Fruit fly (Drosophila melanogaster) whole organism, prepupa: Measurements from ENCODE around the gene dpr14.

Experiments used
- Blimp-1 ChIP-seq: fragments of 200-800 bp; sonication (Bioruptor generic); optimal IDR thresholded peaks from 3 replicates; lab custom pipeline; 2017; ENCODE audit warnings: missing biosample characterization, missing genetic modification characterization, mild to moderate bottlenecking, moderate library complexity, missing genetic modification reagents
- CG10669 ChIP-seq: fragments of 200-800 bp; sonication (Bioruptor generic); optimal IDR thresholded peaks from 3 replicates; lab custom pipeline; 2018; ENCODE audit warnings: missing biosample characterization, mild to moderate bottlenecking, missing genetic modification characterization, moderate library complexity
- CG11294 ChIP-seq: fragments of 200-800 bp; sonication (Bioruptor generic); IDR thresholded peaks from 2 replicates; pipeline ENCODE4 v1.3.6; 2022; ENCODE audit warnings: missing biosample characterization, missing genetic modification characterization
- CG11902 ChIP-seq: fragments of 200-800 bp; sonication (Bioruptor generic); optimal IDR thresholded peaks from 3 replicates; lab custom pipeline; 2016; ENCODE audit warnings: missing biosample characterization, missing genetic modification characterization
- CG15336 ChIP-seq: fragments of 200-800 bp; sonication (Bioruptor generic); IDR thresholded peaks from 2 replicates; pipeline ENCODE4 v1.3.6; 2022; ENCODE audit warnings: missing biosample characterization, missing genetic modification characterization
- CG16779 ChIP-seq: fragments of 200-800 bp; sonication (Bioruptor generic); optimal IDR thresholded peaks from 3 replicates; lab custom pipeline; 2017; ENCODE audit warnings: missing biosample characterization, mild to moderate bottlenecking, missing genetic modification characterization
- CG3032 ChIP-seq: fragments of 200-800 bp; optimal IDR thresholded peaks from 2 replicates; lab custom pipeline; 2019; ENCODE audit warnings: missing biosample characterization, mild to moderate bottlenecking, missing genetic modification characterization, moderate library complexity
- CG32006 ChIP-seq: fragments of 200-800 bp; sonication (Bioruptor generic); optimal IDR thresholded peaks from 3 replicates; lab custom pipeline; 2017; ENCODE audit warnings: missing biosample characterization, mild to moderate bottlenecking, missing genetic modification characterization
- CG3919 ChIP-seq: fragments of 200-800 bp; sonication (Bioruptor generic); optimal IDR thresholded peaks from 3 replicates; lab custom pipeline; 2016; ENCODE audit warnings: missing biosample characterization, missing genetic modification characterization
- CG4318 ChIP-seq: fragments of 200-800 bp; sonication (Bioruptor generic); optimal IDR thresholded peaks from 3 replicates; lab custom pipeline; 2017; ENCODE audit warnings: missing biosample characterization, mild to moderate bottlenecking, missing genetic modification characterization
- CG6163 ChIP-seq: fragments of 200-800 bp; sonication (Bioruptor generic); IDR thresholded peaks from 3 replicates; pipeline ENCODE4 v1.3.6; 2022; ENCODE audit warnings: missing biosample characterization, missing genetic modification characterization
- CG6276 ChIP-seq: fragments of 200-800 bp; sonication (Bioruptor generic); optimal IDR thresholded peaks from 2 replicates; lab custom pipeline; 2017; ENCODE audit warnings: missing biosample characterization, mild to moderate bottlenecking, missing genetic modification characterization
- CG6792 ChIP-seq: fragments of 200-800 bp; sonication (Bioruptor generic); optimal IDR thresholded peaks from 3 replicates; lab custom pipeline; 2016; ENCODE audit warnings: missing biosample characterization, missing genetic modification characterization
- CG6808 ChIP-seq: fragments of 200-800 bp; sonication (Bioruptor generic); optimal IDR thresholded peaks from 3 replicates; lab custom pipeline; 2017; ENCODE audit warnings: missing biosample characterization, missing genetic modification characterization, mild to moderate bottlenecking, moderate library complexity, missing genetic modification reagents
- CG6854 ChIP-seq: fragments of 200-800 bp; sonication (Bioruptor generic); optimal IDR thresholded peaks from 2 replicates; lab custom pipeline; 2017; ENCODE audit warnings: missing biosample characterization, mild to moderate bottlenecking, missing genetic modification characterization
- CG7368 ChIP-seq: fragments of 200-800 bp; sonication (Bioruptor generic); optimal IDR thresholded peaks from 3 replicates; lab custom pipeline; 2016; ENCODE audit warnings: missing biosample characterization, missing genetic modification characterization
- CG8119 ChIP-seq: fragments of 200-800 bp; sonication (Bioruptor generic); IDR thresholded peaks from 3 replicates; pipeline ENCODE4 v1.3.6; 2022; ENCODE audit warnings: missing biosample characterization, missing genetic modification characterization
- CG8319 ChIP-seq: fragments of 200-800 bp; sonication (Bioruptor generic); optimal IDR thresholded peaks from 3 replicates; lab custom pipeline; 2016; ENCODE audit warnings: missing biosample characterization, missing genetic modification characterization
- CG8632 ChIP-seq: fragments of 200-800 bp; sonication (Bioruptor generic); optimal IDR thresholded peaks from 3 replicates; lab custom pipeline; 2016; ENCODE audit warnings: missing biosample characterization, missing genetic modification characterization
- CG9139 ChIP-seq: fragments of 200-800 bp; sonication (Bioruptor generic); optimal IDR thresholded peaks from 3 replicates; lab custom pipeline; 2017; ENCODE audit warnings: missing biosample characterization, mild to moderate bottlenecking, missing genetic modification characterization
- Eip75B ChIP-seq: fragments of 200-800 bp; sonication (Bioruptor generic); optimal IDR thresholded peaks from 3 replicates; lab custom pipeline; 2016; ENCODE audit warnings: missing biosample characterization, missing genetic modification characterization
- Eip78C ChIP-seq: fragments of 200-800 bp; sonication (Bioruptor generic); peaks from one replicate; lab custom pipeline; 2016; ENCODE audit warnings: missing biosample characterization, missing genetic modification characterization
- Eip93F ChIP-seq: fragments of 200-800 bp; sonication (Bioruptor generic); optimal IDR thresholded peaks from 2 replicates; lab custom pipeline; 2016; ENCODE audit warnings: missing biosample characterization, mild to moderate bottlenecking, missing genetic modification characterization
- Ets21C ChIP-seq: fragments of 200-800 bp; sonication (Bioruptor generic); optimal IDR thresholded peaks from 3 replicates; lab custom pipeline; 2016; ENCODE audit warnings: missing biosample characterization, missing genetic modification characterization
- Ets96B ChIP-seq: fragments of 200-800 bp; optimal IDR thresholded peaks from 2 replicates; lab custom pipeline; 2019; ENCODE audit warnings: missing biosample characterization, mild to moderate bottlenecking, missing genetic modification characterization, moderate library complexity
- Gug ChIP-seq: fragments of 200-800 bp; sonication (Bioruptor generic); IDR thresholded peaks from 2 replicates; pipeline ENCODE4 v1.3.6; 2022; ENCODE audit warnings: missing biosample characterization, missing genetic modification characterization
- Hr39 ChIP-seq: fragments of 200-800 bp; sonication (Bioruptor generic); optimal IDR thresholded peaks from 2 replicates; lab custom pipeline; 2016; ENCODE audit warnings: missing biosample characterization, missing genetic modification characterization
- Hr4 ChIP-seq: fragments of 200-800 bp; sonication (Bioruptor generic); optimal IDR thresholded peaks from 3 replicates; lab custom pipeline; 2016; ENCODE audit warnings: missing biosample characterization, missing genetic modification characterization
- Lpt ChIP-seq: fragments of 200-800 bp; sonication (Bioruptor generic); optimal IDR thresholded peaks from 3 replicates; lab custom pipeline; 2016; ENCODE audit warnings: missing biosample characterization, missing genetic modification characterization
- Met ChIP-seq: fragments of 200-800 bp; sonication (Bioruptor generic); optimal IDR thresholded peaks from 3 replicates; lab custom pipeline; 2016; ENCODE audit warnings: missing biosample characterization, missing genetic modification characterization
- Sox102F ChIP-seq: fragments of 200-800 bp; sonication (Bioruptor generic); optimal IDR thresholded peaks from 2 replicates; lab custom pipeline; 2016; ENCODE audit warnings: missing biosample characterization, mild to moderate bottlenecking, missing genetic modification characterization
- Sox14 ChIP-seq: fragments of 200-800 bp; sonication (Bioruptor generic); optimal IDR thresholded peaks from 3 replicates; lab custom pipeline; 2016; ENCODE audit warnings: missing biosample characterization, missing genetic modification characterization
- achi ChIP-seq: fragments of 200-800 bp; sonication (Bioruptor generic); optimal IDR thresholded peaks from 3 replicates; lab custom pipeline; 2016; ENCODE audit warnings: missing biosample characterization, missing genetic modification characterization
- acj6 ChIP-seq: fragments of 200-800 bp; sonication (Bioruptor generic); optimal IDR thresholded peaks from 3 replicates; lab custom pipeline; 2016; ENCODE audit warnings: missing biosample characterization, missing genetic modification characterization
- cyc ChIP-seq: fragments of 200-800 bp; sonication (Bioruptor generic); optimal IDR thresholded peaks from 3 replicates; lab custom pipeline; 2016; ENCODE audit warnings: missing biosample characterization, missing genetic modification characterization
- dac ChIP-seq: fragments of 200-800 bp; sonication (Bioruptor generic); optimal IDR thresholded peaks from 2 replicates; lab custom pipeline; 2017; ENCODE audit warnings: missing biosample characterization, mild to moderate bottlenecking, missing genetic modification characterization
- dsx ChIP-seq: fragments of 200-800 bp; optimal IDR thresholded peaks from 3 replicates; lab custom pipeline; 2019; ENCODE audit warnings: missing biosample characterization, mild to moderate bottlenecking, missing genetic modification characterization, moderate library complexity; ENCODE audit not compliant: poor library complexity, severe bottlenecking
- eg ChIP-seq: fragments of 200-800 bp; sonication (Bioruptor generic); IDR thresholded peaks from 3 replicates; pipeline ENCODE4 v1.3.6; 2022; ENCODE audit warnings: missing biosample characterization, missing genetic modification characterization
- esn ChIP-seq: fragments of 200-800 bp; sonication (Bioruptor generic); optimal IDR thresholded peaks from 2 replicates; lab custom pipeline; 2016; ENCODE audit warnings: missing biosample characterization, mild to moderate bottlenecking, missing genetic modification characterization, moderate library complexity
- fd59A ChIP-seq: fragments of 200-800 bp; sonication (Bioruptor generic); optimal IDR thresholded peaks from 2 replicates; lab custom pipeline; 2017; ENCODE audit warnings: missing biosample characterization, mild to moderate bottlenecking, missing genetic modification characterization, missing genetic modification reagents
- fkh ChIP-seq: fragments of 200-800 bp; sonication (Bioruptor generic); optimal IDR thresholded peaks from 3 replicates; lab custom pipeline; 2017; ENCODE audit warnings: missing biosample characterization, mild to moderate bottlenecking, missing genetic modification characterization, moderate library complexity
- lz ChIP-seq: fragments of 200-800 bp; sonication (Bioruptor generic); optimal IDR thresholded peaks from 3 replicates; lab custom pipeline; 2016; ENCODE audit warnings: missing biosample characterization, missing genetic modification characterization
- spab ChIP-seq: fragments of 200-800 bp; sonication (Bioruptor generic); optimal IDR thresholded peaks from 2 replicates; lab custom pipeline; 2017; ENCODE audit warnings: missing biosample characterization, mild to moderate bottlenecking, missing genetic modification characterization, missing genetic modification reagents
- ss ChIP-seq, 2 experiments: fragments of 200-800 bp; sonication (Bioruptor generic); optimal IDR thresholded peaks; 2 replicates in 1 of 2; 3 replicates in 1 of 2; lab custom pipeline; 2017 to 2018; ENCODE audit warnings: mild to moderate bottlenecking in 2 of 2, missing biosample characterization in 2 of 2, missing genetic modification characterization in 2 of 2, moderate library complexity in 1 of 2
- svp ChIP-seq: fragments of 200-800 bp; sonication (Bioruptor generic); peaks from one replicate; lab custom pipeline; 2016; ENCODE audit warnings: missing biosample characterization, missing genetic modification characterization
- vri ChIP-seq: fragments of 200-800 bp; sonication (Bioruptor generic); optimal IDR thresholded peaks from 3 replicates; lab custom pipeline; 2016; ENCODE audit warnings: missing biosample characterization, mild to moderate bottlenecking, missing genetic modification characterization

The dpr14 gene

DNA sequence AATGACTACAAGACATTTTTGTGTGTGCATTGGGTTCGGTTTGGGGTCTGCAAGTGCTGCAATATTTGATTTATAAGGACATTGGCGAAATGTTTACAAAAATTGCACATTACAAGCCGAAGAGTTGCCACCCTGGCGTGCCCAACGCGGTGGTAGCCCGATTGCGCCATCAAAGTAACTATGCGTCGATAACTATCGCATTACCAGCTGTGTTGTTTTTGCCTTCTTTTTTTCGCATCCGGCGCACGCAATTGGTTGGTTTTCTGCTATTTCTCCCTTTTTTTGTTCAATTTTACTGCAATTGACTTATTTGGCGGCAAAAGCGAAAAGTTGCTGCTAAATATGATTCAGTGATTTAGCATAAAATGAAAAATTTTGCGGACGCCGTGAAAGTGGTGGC is 26.6 kb upstream of the dpr14 start, which contains the start of gene RpS14b (continued):
- TF ChIP-seq CG16779 (tag; lab: Kevin White, UChicago) = peak; percentile 11
- TF ChIP-seq CG15336 = peak; percentile 29; the same call in 1 of the 2 replicates
- TF ChIP-seq cyc (GFP tag; lab: Kevin White, UChicago) = peak; percentile 66
- TF ChIP-seq Hr39 = peak; percentile 49
- TF ChIP-seq spab = peak; percentile 7
- no peak for TF ChIP-seq CG11294
- peak; percentile 74 for TF ChIP-seq lz (GFP tag; lab: Kevin White, UChicago)
- no peak for TF ChIP-seq Ets21C (GFP tag; lab: Kevin White, UChicago)
- no peak for TF ChIP-seq CG6276
- peak; percentile 57 for TF ChIP-seq CG8632 (GFP tag; lab: Kevin White, UChicago)
- TF ChIP-seq Ets96B (tag; lab: Kevin White, UChicago) = peak; percentile 14
- TF ChIP-seq Eip78C (GFP tag; lab: Kevin White, UChicago) = peak; percentile 77
- peak; percentile 54 for TF ChIP-seq CG6792 (GFP tag; lab: Kevin White, UChicago)
- TF ChIP-seq dac (GFP tag; lab: Kevin White, UChicago) = peak; percentile 43
- TF ChIP-seq CG8119 (GFP tag; lab: Robert Waterston, UW) = no peak; the same call in 2 of the 3 replicates
- TF ChIP-seq CG6808 (GFP tag; lab: Kevin White, UChicago) = peak; percentile 62
- peak; percentile 30 for TF ChIP-seq CG11902 (GFP tag; lab: Kevin White, UChicago)
- TF ChIP-seq CG4318 = no peak
- TF ChIP-seq fkh (GFP tag; lab: Kevin White, UChicago) = peak; percentile 60
- peak; percentile 62 for TF ChIP-seq CG9139 (GFP tag; lab: Kevin White, UChicago)
- TF ChIP-seq Sox14 (GFP tag; lab: Kevin White, UChicago) = peak; percentile 48
- no peak for TF ChIP-seq Eip93F (GFP tag; lab: Kevin White, UChicago)
- TF ChIP-seq CG3919 (GFP tag; lab: Kevin White, UChicago) = peak; percentile 68
- peak; percentile 49 for TF ChIP-seq vri
- TF ChIP-seq CG32006 = peak; percentile 36
- no peak for TF ChIP-seq Lpt (GFP tag; lab: Kevin White, UChicago)
- TF ChIP-seq eg = peak; percentile 75
- TF ChIP-seq Met (GFP tag; lab: Kevin White, UChicago) = peak; percentile 68
- TF ChIP-seq svp (GFP tag; lab: Kevin White, UChicago) = peak; percentile 21
- TF ChIP-seq achi (GFP tag; lab: Kevin White, UChicago) = peak; percentile 64
- no peak for TF ChIP-seq Blimp-1 (GFP tag; lab: Kevin White, UChicago)
- peak; percentile 46 for TF ChIP-seq CG3032 (tag; lab: Kevin White, UChicago)

DNA sequence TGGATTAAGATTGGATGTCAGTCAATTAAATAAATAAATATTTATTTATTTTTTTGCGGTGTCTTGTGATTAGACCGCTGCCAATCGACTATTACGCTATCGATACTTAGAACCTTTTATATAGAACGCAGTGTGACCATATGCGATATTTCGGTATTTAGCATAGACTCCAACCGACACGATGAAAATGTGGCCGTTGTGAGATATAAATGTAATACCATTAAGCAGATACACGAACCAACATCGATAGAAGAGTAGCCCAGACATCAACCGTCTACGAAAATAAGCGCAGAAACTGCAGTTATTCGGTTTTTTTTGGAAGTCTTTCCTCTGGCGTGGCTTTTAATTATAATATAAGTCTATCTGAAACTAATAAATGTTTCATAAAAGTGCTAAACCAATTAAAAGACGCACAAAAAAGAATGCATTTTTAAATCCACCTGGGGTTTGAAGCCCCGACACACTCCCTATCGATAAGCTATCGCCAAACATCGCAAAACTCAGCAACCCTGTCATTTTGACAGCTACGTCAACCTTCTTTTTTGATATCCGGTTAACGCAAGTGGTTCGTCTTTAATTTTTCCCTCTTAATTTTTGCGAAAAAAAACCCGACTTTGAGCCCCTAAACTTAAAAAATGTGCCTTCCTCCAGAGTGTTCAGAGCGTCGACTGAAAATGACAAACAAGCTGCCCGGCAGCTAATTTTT is 25.3 kb upstream of the dpr14 start, which contains the start of the genes Dhdds and RpS14a:
Gene Dhdds (minus strand): TSS at position 142 of the 706 bp plus-strand sequence.
Gene RpS14a (plus strand): TSS at position 533 of the 706 bp plus-strand sequence.
- TF ChIP-seq CG8319 (GFP tag; lab: Kevin White, UChicago) = no peak
- peak; percentile 49 for TF ChIP-seq CG8632 (GFP tag; lab: Kevin White, UChicago)
- TF ChIP-seq CG16779 (tag; lab: Kevin White, UChicago) = no peak
- TF ChIP-seq CG3919 (GFP tag; lab: Kevin White, UChicago) = peak; percentile 53
- peak; percentile 45 for TF ChIP-seq Eip93F (GFP tag; lab: Kevin White, UChicago)
- no peak for TF ChIP-seq dsx (GFP tag; lab: Kevin White, UChicago)
- peak; percentile 34 for TF ChIP-seq CG10669 (GFP tag; lab: Kevin White, UChicago)
- TF ChIP-seq ss (GFP tag; optimal IDR thresholded peaks at IDR 0.05; lab: Kevin White, UChicago) = peak in 1 of 2 experiments; percentile 61
- peak; percentile 74 for TF ChIP-seq CG6854 (GFP tag; lab: Kevin White, UChicago)
- TF ChIP-seq Gug = no peak
- TF ChIP-seq CG32006 = no peak
- peak; percentile 9 for TF ChIP-seq fd59A
- TF ChIP-seq esn = peak; percentile 67
- TF ChIP-seq Hr4 (GFP tag; lab: Kevin White, UChicago) = no peak
- TF ChIP-seq CG6163 (GFP tag; lab: Robert Waterston, UW) = 0 out of 3 replicates have a peak, but pooled peaks have one; percentile 26
- peak; percentile 52 for TF ChIP-seq Met (GFP tag; lab: Kevin White, UChicago)
- peak; percentile 16 for TF ChIP-seq Eip75B (GFP tag; lab: Kevin White, UChicago)
- no peak for TF ChIP-seq CG11902 (GFP tag; lab: Kevin White, UChicago)
- no peak for TF ChIP-seq dac (GFP tag; lab: Kevin White, UChicago)
- TF ChIP-seq CG9139 (GFP tag; lab: Kevin White, UChicago) = no peak
- TF ChIP-seq CG7368 (GFP tag; lab: Kevin White, UChicago) = peak; percentile 35
- TF ChIP-seq Sox102F (GFP tag; lab: Kevin White, UChicago) = peak; percentile 46
- TF ChIP-seq acj6 (GFP tag; lab: Kevin White, UChicago) = peak; percentile 8
- TF ChIP-seq CG6792 (GFP tag; lab: Kevin White, UChicago) = peak; percentile 37
- TF ChIP-seq eg = peak; percentile 41; the same call in 1 of the 3 replicates
- peak; percentile 4 for TF ChIP-seq Sox14 (GFP tag; lab: Kevin White, UChicago)
- peak; percentile 70 for TF ChIP-seq lz (GFP tag; lab: Kevin White, UChicago)
- peak; percentile 17 for TF ChIP-seq vri
- TF ChIP-seq Ets96B (tag; lab: Kevin White, UChicago) = no peak
- TF ChIP-seq CG8119 (GFP tag; lab: Robert Waterston, UW) = no peak
- peak; percentile 44 for TF ChIP-seq CG6808 (GFP tag; lab: Kevin White, UChicago)
- peak; percentile 24 for TF ChIP-seq Blimp-1 (GFP tag; lab: Kevin White, UChicago)
